Worm (Caenorhabditis elegans) whole organism, young adult: Measurements from ENCODE around the gene ctns-1.

Source experiments
- B0019.2 ChIP-seq: fragments of 200-800 bp; sonication (Bioruptor generic); conservative IDR thresholded peaks from 2 replicates; pipeline ENCODE4 v1.3.6; 2022; ENCODE audit warnings: missing genetic modification reagents, missing genetic modification characterization, missing compliant biosample characterization
- B0261.1 ChIP-seq: sonication (generic microtip); optimal IDR thresholded peaks from 2 replicates; lab custom pipeline; 2016; ENCODE audit warnings: mild to moderate bottlenecking, missing genetic modification characterization, moderate library complexity, missing compliant biosample characterization
- B0336.3 ChIP-seq: fragments of 200-800 bp; sonication (Bioruptor generic); IDR thresholded peaks from 2 replicates; pipeline ENCODE4 v1.3.6; 2022; ENCODE audit warnings: missing genetic modification characterization, missing compliant biosample characterization
- C06A6.2 ChIP-seq: fragments of 200-800 bp; sonication (Bioruptor generic); conservative IDR thresholded peaks from 2 replicates; pipeline ENCODE4 v1.3.6; 2022; ENCODE audit warnings: missing genetic modification characterization, missing compliant biosample characterization
- F57A8.1 ChIP-seq: fragments of 200-800 bp; sonication (Bioruptor generic); optimal IDR thresholded peaks from 2 replicates; lab custom pipeline; 2018; ENCODE audit warnings: mild to moderate bottlenecking, missing genetic modification characterization, moderate library complexity, missing compliant biosample characterization
- F57C9.4 ChIP-seq: sonication (generic microtip); optimal IDR thresholded peaks from 2 replicates; lab custom pipeline; 2017; ENCODE audit warnings: mild to moderate bottlenecking, missing genetic modification characterization, missing compliant biosample characterization
- K11D2.4 ChIP-seq: fragments of 200-800 bp; sonication (Bioruptor generic); IDR thresholded peaks from 2 replicates; pipeline ENCODE4 v1.3.6; 2022; ENCODE audit warnings: missing genetic modification reagents, missing genetic modification characterization, missing compliant biosample characterization
- T07F8.4 ChIP-seq: sonication (generic microtip); optimal IDR thresholded peaks from 2 replicates; lab custom pipeline; 2016; ENCODE audit warnings: mild to moderate bottlenecking, missing genetic modification characterization, moderate library complexity, missing compliant biosample characterization
- Y79H2A.3 ChIP-seq: fragments of 200-800 bp; sonication (Bioruptor generic); conservative IDR thresholded peaks from 2 replicates; pipeline ENCODE4 v1.3.6; 2022; ENCODE audit warnings: missing genetic modification reagents, missing genetic modification characterization, missing compliant biosample characterization
- Y95B8A.8 ChIP-seq: fragments of 200-800 bp; sonication (Bioruptor generic); IDR thresholded peaks from 2 replicates; pipeline ENCODE4 v1.3.6; 2022; ENCODE audit warnings: missing genetic modification reagents, missing genetic modification characterization, missing compliant biosample characterization
- akir-1 ChIP-seq: fragments of 200-800 bp; sonication (Bioruptor generic); optimal IDR thresholded peaks from 2 replicates; lab custom pipeline; 2018; ENCODE audit warnings: mild to moderate bottlenecking, missing genetic modification characterization, moderate library complexity, missing compliant biosample characterization
- aptf-2 ChIP-seq: fragments of 200-800 bp; sonication (Bioruptor generic); conservative IDR thresholded peaks from 2 replicates; pipeline ENCODE4 v1.3.6; 2022; ENCODE audit warnings: missing genetic modification reagents, missing genetic modification characterization, missing compliant biosample characterization
- aptf-3 ChIP-seq: fragments of 200-800 bp; sonication (Bioruptor generic); IDR thresholded peaks from 2 replicates; pipeline ENCODE4 v1.3.6; 2022; ENCODE audit warnings: missing genetic modification characterization, missing compliant biosample characterization
- attf-5 ChIP-seq: fragments of 200-800 bp; sonication (Bioruptor generic); optimal IDR thresholded peaks from 2 replicates; lab custom pipeline; 2018; ENCODE audit warnings: mild to moderate bottlenecking, missing genetic modification characterization, missing compliant biosample characterization
- bed-1 ChIP-seq: fragments of 200-800 bp; sonication (Bioruptor generic); IDR thresholded peaks from 2 replicates; pipeline ENCODE4 v1.3.6; 2022; ENCODE audit warnings: missing genetic modification reagents, missing genetic modification characterization, missing compliant biosample characterization
- bed-2 ChIP-seq: fragments of 200-800 bp; sonication (Bioruptor generic); IDR thresholded peaks from 2 replicates; pipeline ENCODE4 v1.3.6; 2022; ENCODE audit warnings: missing genetic modification reagents, missing genetic modification characterization, missing compliant biosample characterization
- ceh-58 ChIP-seq: fragments of 200-800 bp; sonication (Bioruptor generic); IDR thresholded peaks from 2 replicates; pipeline ENCODE4 v1.3.6; 2022; ENCODE audit warnings: missing genetic modification characterization, missing compliant biosample characterization
- ceh-91 ChIP-seq: fragments of 200-800 bp; sonication (Bioruptor generic); IDR thresholded peaks from 2 replicates; pipeline ENCODE4 v1.3.6; 2022; ENCODE audit warnings: missing genetic modification reagents, missing genetic modification characterization, missing compliant biosample characterization
- die-1 ChIP-seq: sonication (generic microtip); optimal IDR thresholded peaks from 2 replicates; lab custom pipeline; 2016; ENCODE audit warnings: missing genotype, mild to moderate bottlenecking, missing genetic modification characterization, missing compliant biosample characterization
- dpff-1 ChIP-seq: sonication (generic microtip); optimal IDR thresholded peaks from 2 replicates; lab custom pipeline; 2017; ENCODE audit warnings: mild to moderate bottlenecking, missing genetic modification characterization, missing compliant biosample characterization
- egl-18 ChIP-seq: fragments of 200-800 bp; sonication (Bioruptor generic); IDR thresholded peaks from 2 replicates; pipeline ENCODE4 v1.3.6; 2022; ENCODE audit warnings: missing genetic modification reagents, missing genetic modification characterization, missing compliant biosample characterization
- egl-44 ChIP-seq: fragments of 200-800 bp; sonication (Bioruptor generic); IDR thresholded peaks from 2 replicates; pipeline ENCODE4 v1.3.6; 2022; ENCODE audit warnings: missing genetic modification reagents, missing genetic modification characterization, missing compliant biosample characterization
- egrh-3 ChIP-seq: fragments of 200-800 bp; sonication (Bioruptor generic); IDR thresholded peaks from 2 replicates; pipeline ENCODE4 v1.3.6; 2022; ENCODE audit warnings: missing genetic modification reagents, missing genetic modification characterization, missing compliant biosample characterization
- ets-4 ChIP-seq: fragments of 200-800 bp; sonication (Bioruptor generic); optimal IDR thresholded peaks from 2 replicates; lab custom pipeline; 2018; ENCODE audit warnings: mild to moderate bottlenecking, missing genetic modification characterization, missing compliant biosample characterization
- fkh-3 ChIP-seq: sonication (generic microtip); optimal IDR thresholded peaks from 2 replicates; lab custom pipeline; 2016; ENCODE audit warnings: mild to moderate bottlenecking, missing genetic modification characterization, missing compliant biosample characterization
- gei-17 ChIP-seq: fragments of 200-800 bp; sonication (Bioruptor generic); optimal IDR thresholded peaks from 2 replicates; lab custom pipeline; 2018; ENCODE audit warnings: mild to moderate bottlenecking, missing genetic modification characterization, missing compliant biosample characterization
- him-1 ChIP-seq: sonication (generic microtip); optimal IDR thresholded peaks from 2 replicates; lab custom pipeline; 2016; ENCODE audit warnings: missing genotype, missing genetic modification reagents, missing genetic modification characterization, missing compliant biosample characterization
- hlh-12 ChIP-seq: sonication (generic microtip); optimal IDR thresholded peaks from 2 replicates; lab custom pipeline; 2016; ENCODE audit warnings: missing genetic modification characterization, missing compliant biosample characterization
- hlh-26 ChIP-seq: fragments of 200-800 bp; sonication (Bioruptor generic); conservative IDR thresholded peaks from 2 replicates; pipeline ENCODE4 v1.3.6; 2022; ENCODE audit warnings: missing genetic modification reagents, missing genetic modification characterization, missing compliant biosample characterization
- hmg-20 ChIP-seq: fragments of 200-800 bp; sonication (Bioruptor generic); IDR thresholded peaks from 2 replicates; pipeline ENCODE4 v1.3.6; 2022; ENCODE audit warnings: missing genetic modification reagents, missing genetic modification characterization, missing compliant biosample characterization
- hrde-1 ChIP-seq: sonication (generic microtip); optimal IDR thresholded peaks from 2 replicates; lab custom pipeline; 2016; ENCODE audit warnings: missing genetic modification characterization, mild to moderate bottlenecking, missing compliant biosample characterization, moderate library complexity, missing genotype, missing genetic modification reagents, borderline replicate concordance
- lag-1 ChIP-seq: fragments of 200-800 bp; sonication (Bioruptor generic); IDR thresholded peaks from 2 replicates; pipeline ENCODE4 v1.3.6; 2022; ENCODE audit warnings: missing genetic modification reagents, missing genetic modification characterization, missing compliant biosample characterization
- let-526 ChIP-seq: fragments of 200-800 bp; sonication (Bioruptor generic); IDR thresholded peaks from 2 replicates; pipeline ENCODE4 v1.3.6; 2022; ENCODE audit warnings: missing genetic modification reagents, missing genetic modification characterization, missing compliant biosample characterization
- lin-26 ChIP-seq: fragments of 200-800 bp; sonication (Bioruptor generic); IDR thresholded peaks from 2 replicates; pipeline ENCODE4 v1.3.6; 2022; ENCODE audit warnings: missing genetic modification reagents, missing genetic modification characterization, missing compliant biosample characterization
- lir-1 ChIP-seq: fragments of 200-800 bp; sonication (Bioruptor generic); conservative IDR thresholded peaks from 2 replicates; pipeline ENCODE4 v1.3.6; 2022; ENCODE audit warnings: missing genetic modification reagents, missing genetic modification characterization, missing compliant biosample characterization
- lsl-1 ChIP-seq: fragments of 200-800 bp; sonication (Bioruptor generic); optimal IDR thresholded peaks from 2 replicates; lab custom pipeline; 2018; ENCODE audit warnings: mild to moderate bottlenecking, missing genetic modification characterization, moderate library complexity, missing compliant biosample characterization
- madf-3 ChIP-seq: fragments of 200-800 bp; sonication (Bioruptor generic); IDR thresholded peaks from 2 replicates; pipeline ENCODE4 v1.3.6; 2022; ENCODE audit warnings: missing genetic modification reagents, missing genetic modification characterization, missing compliant biosample characterization
- madf-6 ChIP-seq: fragments of 200-800 bp; sonication (Bioruptor generic); IDR thresholded peaks from 2 replicates; pipeline ENCODE4 v1.3.6; 2022; ENCODE audit warnings: missing genetic modification reagents, missing genetic modification characterization, missing compliant biosample characterization
- madf-8 ChIP-seq: fragments of 200-800 bp; sonication (Bioruptor generic); conservative IDR thresholded peaks from 2 replicates; pipeline ENCODE4 v1.3.6; 2022; ENCODE audit warnings: missing genetic modification reagents, missing genetic modification characterization, missing compliant biosample characterization
- mcd-1 ChIP-seq: fragments of 200-800 bp; sonication (Bioruptor generic); IDR thresholded peaks from 2 replicates; pipeline ENCODE4 v1.3.6; 2022; ENCODE audit warnings: missing genetic modification reagents, missing genetic modification characterization, missing compliant biosample characterization
- nfya-2 ChIP-seq: fragments of 200-800 bp; sonication (Bioruptor generic); IDR thresholded peaks from 2 replicates; pipeline ENCODE4 v1.3.6; 2022; ENCODE audit warnings: missing genetic modification reagents, missing genetic modification characterization, missing compliant biosample characterization
- nhr-179 ChIP-seq: sonication (generic microtip); optimal IDR thresholded peaks from 2 replicates; lab custom pipeline; 2016; ENCODE audit warnings: mild to moderate bottlenecking, missing genetic modification characterization, missing compliant biosample characterization
- nhr-90 ChIP-seq: sonication (generic microtip); optimal IDR thresholded peaks from 2 replicates; lab custom pipeline; 2016; ENCODE audit warnings: missing genotype, mild to moderate bottlenecking, missing genetic modification characterization, missing compliant biosample characterization
- rcor-1 ChIP-seq: fragments of 200-800 bp; sonication (Bioruptor generic); IDR thresholded peaks from 2 replicates; pipeline ENCODE4 v1.3.6; 2022; ENCODE audit warnings: missing genetic modification reagents, missing genetic modification characterization, missing compliant biosample characterization
- rpc-1 ChIP-seq, 2 experiments: fragments of 150-350 bp in 1 of 2; sonication (generic microtip) in 1 of 2; optimal IDR thresholded peaks; 2 replicates each; lab custom pipeline; 2014 to 2018; ENCODE audit warnings: missing biosample characterization in 1 of 2, missing genetic modification characterization in 1 of 2, missing genetic modification reagents in 1 of 2, missing genotype in 1 of 2
- snpc-1.1 ChIP-seq: sonication (generic microtip); optimal IDR thresholded peaks from 2 replicates; lab custom pipeline; 2017; ENCODE audit warnings: missing genetic modification characterization, mild to moderate bottlenecking, missing compliant biosample characterization, antibody characterized with exemption, moderate library complexity, missing genotype, missing genetic modification reagents; ENCODE audit not compliant: insufficient read depth
- somi-1 ChIP-seq: fragments of 200-800 bp; sonication (Bioruptor generic); optimal IDR thresholded peaks from 2 replicates; lab custom pipeline; 2018; ENCODE audit warnings: mild to moderate bottlenecking, missing genetic modification characterization, missing compliant biosample characterization
- zim-3 ChIP-seq: sonication (generic microtip); optimal IDR thresholded peaks from 2 replicates; lab custom pipeline; 2017; ENCODE audit warnings: mild to moderate bottlenecking, missing genetic modification characterization, moderate library complexity, missing compliant biosample characterization
- ztf-26 ChIP-seq: sonication (generic microtip); optimal IDR thresholded peaks from 2 replicates; lab custom pipeline; 2017; ENCODE audit warnings: missing genetic modification characterization, missing compliant biosample characterization
- ztf-3 ChIP-seq: fragments of 200-800 bp; sonication (Bioruptor generic); optimal IDR thresholded peaks from 2 replicates; lab custom pipeline; 2018; ENCODE audit warnings: mild to moderate bottlenecking, missing genetic modification characterization, missing compliant biosample characterization

The ctns-1 gene

DNA sequence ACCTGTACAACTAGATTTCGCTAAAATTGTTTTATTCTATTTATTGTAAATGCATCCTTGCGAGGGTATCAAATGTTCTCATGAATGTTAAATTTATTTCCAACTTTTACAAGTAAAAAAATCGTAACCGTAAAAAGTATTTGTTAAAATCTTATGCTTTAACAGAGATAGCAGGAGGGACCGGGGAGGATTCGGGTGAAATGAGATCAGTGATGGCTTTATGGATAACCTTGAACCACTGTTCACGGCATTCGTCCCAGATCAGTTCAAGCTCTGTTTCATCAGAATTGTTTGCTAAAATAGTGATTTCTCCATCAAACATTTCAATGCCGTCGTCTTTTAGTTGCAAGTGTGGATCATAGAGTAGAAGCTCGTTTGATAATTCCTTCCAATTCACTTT lies 4.4 kb upstream of the ctns-1 start (continued):
- TF ChIP-seq C06A6.2, result no peak
- no peak for TF ChIP-seq snpc-1.1 (tag; lab: Kevin White, UChicago)
- TF ChIP-seq die-1 (tag; lab: Kevin White, UChicago), result peak; percentile 16
- TF ChIP-seq egl-18 (GFP tag; lab: Robert Waterston, UW), result no peak
- TF ChIP-seq madf-8 (GFP tag; lab: Robert Waterston, UW), result no peak
- no peak for TF ChIP-seq mcd-1 (GFP tag; lab: Robert Waterston, UW)
- TF ChIP-seq him-1, result no peak
- no peak for TF ChIP-seq akir-1
- TF ChIP-seq attf-5 (GFP tag; lab: Kevin White, UChicago), result no peak
- no peak for TF ChIP-seq K11D2.4
- no peak for TF ChIP-seq nhr-179 (tag; lab: Kevin White, UChicago)
- TF ChIP-seq bed-2, result no peak
- no peak for TF ChIP-seq rpc-1 (optimal IDR thresholded peaks at IDR 0.05; lab: Kevin White, UChicago)
- TF ChIP-seq rpc-1 (tag; optimal IDR thresholded peaks at IDR 0.05; lab: Kevin White, UChicago), result no peak
- TF ChIP-seq F57C9.4 (tag; lab: Kevin White, UChicago), result no peak
- TF ChIP-seq aptf-2 (GFP tag; lab: Robert Waterston, UW), result no peak
- TF ChIP-seq lin-26 (GFP tag; lab: Robert Waterston, UW), result no peak
- TF ChIP-seq gei-17 (GFP tag; lab: Kevin White, UChicago), result no peak
- no peak for TF ChIP-seq fkh-3 (tag; lab: Kevin White, UChicago)
- no peak for TF ChIP-seq bed-1 (GFP tag; lab: Robert Waterston, UW)
- TF ChIP-seq lag-1 (GFP tag; lab: Robert Waterston, UW), result no peak
- TF ChIP-seq B0336.3 (GFP tag; lab: Robert Waterston, UW), result peak; percentile 66; the same call in 1 of the 2 replicates
- no peak for TF ChIP-seq ceh-58 (GFP tag; lab: Robert Waterston, UW)
- TF ChIP-seq nfya-2 (GFP tag; lab: Robert Waterston, UW), result peak; percentile 73; the same call in 1 of the 2 replicates
- TF ChIP-seq egl-44 (GFP tag; lab: Robert Waterston, UW), result no peak
- no peak for TF ChIP-seq hlh-26 (GFP tag; lab: Robert Waterston, UW)
- no peak for TF ChIP-seq lir-1 (GFP tag; lab: Robert Waterston, UW)
- TF ChIP-seq hrde-1 (tag; lab: Kevin White, UChicago), result peak; percentile 16
- TF ChIP-seq Y95B8A.8, result no peak
- no peak for TF ChIP-seq F57A8.1 (GFP tag; lab: Kevin White, UChicago)
- no peak for TF ChIP-seq zim-3 (tag; lab: Kevin White, UChicago)
- TF ChIP-seq hmg-20, result no peak
- TF ChIP-seq rcor-1, result no peak
- TF ChIP-seq nhr-90 (tag; lab: Kevin White, UChicago), result no peak
- no peak for TF ChIP-seq B0261.1
- no peak for TF ChIP-seq dpff-1 (tag; lab: Kevin White, UChicago)
- no peak for TF ChIP-seq let-526 (GFP tag; lab: Robert Waterston, UW)
- TF ChIP-seq ztf-3 (GFP tag; lab: Kevin White, UChicago), result no peak
- TF ChIP-seq madf-3 (GFP tag; lab: Robert Waterston, UW), result no peak
- TF ChIP-seq aptf-3 (GFP tag; lab: Robert Waterston, UW), result no peak
- no peak for TF ChIP-seq hlh-12 (tag; lab: Kevin White, UChicago)
- no peak for TF ChIP-seq egrh-3 (GFP tag; lab: Robert Waterston, UW)
- TF ChIP-seq ets-4 (GFP tag; lab: Kevin White, UChicago), result no peak
- TF ChIP-seq ceh-91 (GFP tag; lab: Robert Waterston, UW), result no peak
- no peak for TF ChIP-seq ztf-26
- TF ChIP-seq somi-1 (GFP tag; lab: Kevin White, UChicago), result no peak
- no peak for TF ChIP-seq T07F8.4 (tag; lab: Kevin White, UChicago)
- TF ChIP-seq lsl-1 (GFP tag; lab: Kevin White, UChicago), result no peak
- TF ChIP-seq Y79H2A.3, result no peak
- TF ChIP-seq madf-6 (GFP tag; lab: Robert Waterston, UW), result peak; percentile 36; the same call in 1 of the 2 replicates
- 0 out of 2 replicates have a peak, but pooled peaks have one; percentile 7 for TF ChIP-seq B0019.2
